Worm (Caenorhabditis elegans): ENCODE measurements around the gene pcrg-1.

Gene pcrg-1

DNA sequence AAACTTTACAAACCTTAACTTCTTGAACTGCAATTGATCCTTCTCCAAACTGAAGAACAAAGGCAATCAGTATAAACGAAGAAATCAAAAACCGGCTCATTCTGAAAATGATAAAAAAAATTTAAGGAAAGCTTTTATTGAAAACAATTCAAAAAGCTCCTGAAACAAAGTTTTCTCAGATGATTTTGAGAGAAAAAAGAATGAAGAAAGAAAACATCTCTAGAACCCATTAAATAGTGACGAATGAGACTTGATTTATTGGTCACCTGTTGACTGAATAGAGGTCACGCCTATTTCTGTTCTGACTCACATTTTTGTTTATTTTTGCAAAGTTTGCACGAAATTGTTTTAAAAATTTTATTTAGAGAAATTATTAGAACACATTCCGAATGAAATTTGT lies 10.9 kb downstream of the pcrg-1 start, which contains the start of gene E04F6.8:
Gene E04F6.8 (minus strand): TSS at position 101 of the 400 bp plus-strand sequence.
- TF ChIP-seq W03F9.2 (tag; optimal IDR thresholded peaks at IDR 0.05) (no peak), dao-5 (tag; optimal IDR thresholded peaks at IDR 0.05) (no peak), him-1 (tag; optimal IDR thresholded peaks at IDR 0.05) (no peak)

DNA sequence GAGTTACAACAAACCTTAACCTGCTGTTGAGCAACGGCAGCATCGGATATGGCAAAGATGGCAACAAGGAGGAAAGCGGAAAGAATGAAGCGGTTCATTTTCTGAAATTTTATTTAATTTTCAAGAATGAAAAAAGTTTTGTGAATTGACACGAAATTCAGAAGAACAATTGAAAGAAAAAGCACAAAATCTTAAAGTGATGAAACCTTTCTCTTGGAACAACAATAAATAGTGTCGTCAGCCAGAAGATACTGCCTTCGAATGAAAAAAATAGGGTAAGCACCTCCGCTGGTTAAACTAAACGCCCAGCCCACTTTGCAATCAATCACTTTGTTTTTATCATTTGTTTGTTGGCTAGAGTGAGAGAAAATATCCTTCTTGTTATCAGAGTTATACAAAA lies 11.7 kb downstream of the pcrg-1 start, which contains the start of gene E04F6.9:
Gene E04F6.9 (minus strand): TSS at position 101 of the 400 bp plus-strand sequence.
- TF ChIP-seq W03F9.2 (tag; optimal IDR thresholded peaks at IDR 0.05) (no peak), him-1 (tag; optimal IDR thresholded peaks at IDR 0.05) (no peak), dao-5 (tag; optimal IDR thresholded peaks at IDR 0.05) (no peak)

ce11 chrII:7217047-7217446 lies 16.7 kb downstream of the pcrg-1 start, which contains the start of gene E04F6.10:
TSS of gene E04F6.10 (minus strand) at chrII:7217147.
- TF ChIP-seq dao-5 (tag; optimal IDR thresholded peaks at IDR 0.05) (no peak), him-1 (tag; optimal IDR thresholded peaks at IDR 0.05) (no peak), W03F9.2 (tag; optimal IDR thresholded peaks at IDR 0.05) (no peak)

ce11 chrII:7224074-7224473 lies 23.7 kb downstream of the pcrg-1 start:
- TF ChIP-seq him-1 (tag; optimal IDR thresholded peaks at IDR 0.05): no peak
- no peak for TF ChIP-seq W03F9.2 (tag; optimal IDR thresholded peaks at IDR 0.05)
- TF ChIP-seq dao-5 (tag; optimal IDR thresholded peaks at IDR 0.05): no peak

ce11 chrII:7225864-7226522 lies 25.6 kb downstream of the pcrg-1 start, which contains the start of gene clh-3:
TSS of gene clh-3 (minus strand) at chrII:7225914.
- no peak for TF ChIP-seq dao-5 (tag; optimal IDR thresholded peaks at IDR 0.05)
- TF ChIP-seq W03F9.2 (tag; optimal IDR thresholded peaks at IDR 0.05): no peak
- no peak for TF ChIP-seq him-1 (tag; optimal IDR thresholded peaks at IDR 0.05)

- TF ChIP-seq him-1 (tag; optimal IDR thresholded peaks at IDR 0.05) (no peak), W03F9.2 (tag; optimal IDR thresholded peaks at IDR 0.05) (no peak), dao-5 (tag; optimal IDR thresholded peaks at IDR 0.05) (no peak)
These were observed 28.4 kb downstream of the pcrg-1 start, which contains the start of gene F32A5.4 for ce11 chrII:7228646-7229200. TSS of gene F32A5.4 (plus strand) at chrII:7229150.

DNA sequence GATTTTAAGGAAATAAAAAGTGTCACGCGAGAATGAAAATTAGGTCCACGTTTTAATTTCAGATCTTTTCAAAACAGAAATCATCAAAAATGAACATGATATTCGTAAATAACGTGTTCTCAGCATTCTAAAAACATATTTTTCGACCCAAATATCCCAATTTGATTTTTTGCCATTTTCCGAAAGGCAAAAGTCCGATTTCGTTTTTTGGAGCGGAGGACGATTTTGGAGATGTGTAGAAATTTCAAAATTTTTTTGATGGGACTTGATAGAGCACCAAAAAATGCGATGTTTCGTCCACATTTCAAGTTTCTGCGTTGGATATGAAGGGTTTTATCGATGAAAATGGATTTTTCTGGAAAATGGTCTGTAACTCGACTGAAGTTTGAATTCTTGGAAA lies 30.3 kb downstream of the pcrg-1 start:
- no peak for TF ChIP-seq W03F9.2 (tag; optimal IDR thresholded peaks at IDR 0.05)
- TF ChIP-seq him-1 (tag; optimal IDR thresholded peaks at IDR 0.05): no peak
- no peak for TF ChIP-seq dao-5 (tag; optimal IDR thresholded peaks at IDR 0.05)

ce11 chrII:7231951-7232350 lies 31.6 kb downstream of the pcrg-1 start:
- no peak for TF ChIP-seq him-1 (tag; optimal IDR thresholded peaks at IDR 0.05)
- no peak for TF ChIP-seq dao-5 (tag; optimal IDR thresholded peaks at IDR 0.05)
- no peak for TF ChIP-seq W03F9.2 (tag; optimal IDR thresholded peaks at IDR 0.05)

ce11 chrII:7232517-7232916 lies 32.2 kb downstream of the pcrg-1 start, which contains the start of gene ctsa-3.1:
TSS of gene ctsa-3.1 (plus strand) at chrII:7232853.
- TF ChIP-seq W03F9.2 (tag; optimal IDR thresholded peaks at IDR 0.05) (no peak), dao-5 (tag; optimal IDR thresholded peaks at IDR 0.05) (no peak), him-1 (tag; optimal IDR thresholded peaks at IDR 0.05) (no peak)

ce11 chrII:7233274-7233673 lies 32.9 kb downstream of the pcrg-1 start:
- TF ChIP-seq him-1 (tag; optimal IDR thresholded peaks at IDR 0.05) (no peak), W03F9.2 (tag; optimal IDR thresholded peaks at IDR 0.05) (no peak), dao-5 (tag; optimal IDR thresholded peaks at IDR 0.05) (no peak)

ce11 chrII:7236937-7237336 lies 36.6 kb downstream of the pcrg-1 start:
- no peak for TF ChIP-seq W03F9.2 (tag; optimal IDR thresholded peaks at IDR 0.05)
- TF ChIP-seq him-1 (tag; optimal IDR thresholded peaks at IDR 0.05): no peak
- no peak for TF ChIP-seq dao-5 (tag; optimal IDR thresholded peaks at IDR 0.05)

DNA sequence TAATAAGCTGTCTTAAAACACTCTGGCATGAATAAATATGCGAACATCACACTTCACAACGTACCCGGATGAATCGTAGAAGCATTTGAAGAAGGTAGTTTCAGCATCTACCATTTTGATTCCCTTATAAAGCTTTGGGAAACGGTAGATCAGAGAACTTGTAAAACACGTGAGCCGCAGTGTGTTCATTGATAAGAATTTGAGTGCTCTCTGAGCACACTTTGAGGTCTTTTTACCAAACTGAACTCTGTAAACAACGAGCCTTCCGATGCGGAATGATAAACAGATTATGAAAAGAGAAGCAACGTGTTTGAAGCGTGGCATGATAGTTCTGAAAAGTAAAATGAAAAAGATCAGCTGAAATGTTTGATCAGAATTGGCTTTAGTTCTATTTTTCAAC lies 37.9 kb downstream of the pcrg-1 start, which contains the start of gene aqp-1:
Gene aqp-1 (minus strand): TSS at position 102 of the 400 bp plus-strand sequence.
- TF ChIP-seq dao-5 (tag; optimal IDR thresholded peaks at IDR 0.05) (no peak), him-1 (tag; optimal IDR thresholded peaks at IDR 0.05) (no peak), W03F9.2 (tag; optimal IDR thresholded peaks at IDR 0.05) (no peak)

DNA sequence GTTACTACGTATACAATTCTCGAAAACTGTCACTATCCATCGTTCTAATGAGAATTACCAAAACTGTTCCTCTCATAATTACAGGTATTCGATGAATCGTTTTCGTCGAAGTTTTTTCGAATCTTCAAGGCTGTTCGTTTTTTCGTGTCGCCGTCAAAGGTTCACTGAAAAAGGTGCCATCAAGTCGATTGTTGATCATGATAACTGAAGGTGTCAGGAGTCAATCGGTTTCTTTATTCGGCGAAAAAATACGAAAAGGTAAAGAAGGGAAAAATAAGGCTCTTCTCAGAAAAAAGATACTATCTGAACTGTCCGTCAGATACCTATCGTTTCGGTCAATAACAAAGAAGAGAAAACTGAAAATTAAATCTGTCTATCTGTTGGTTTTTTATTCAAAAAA lies 38.4 kb downstream of the pcrg-1 start:
- TF ChIP-seq W03F9.2 (tag; optimal IDR thresholded peaks at IDR 0.05) (no peak), dao-5 (tag; optimal IDR thresholded peaks at IDR 0.05) (no peak), him-1 (tag; optimal IDR thresholded peaks at IDR 0.05) (no peak)

DNA sequence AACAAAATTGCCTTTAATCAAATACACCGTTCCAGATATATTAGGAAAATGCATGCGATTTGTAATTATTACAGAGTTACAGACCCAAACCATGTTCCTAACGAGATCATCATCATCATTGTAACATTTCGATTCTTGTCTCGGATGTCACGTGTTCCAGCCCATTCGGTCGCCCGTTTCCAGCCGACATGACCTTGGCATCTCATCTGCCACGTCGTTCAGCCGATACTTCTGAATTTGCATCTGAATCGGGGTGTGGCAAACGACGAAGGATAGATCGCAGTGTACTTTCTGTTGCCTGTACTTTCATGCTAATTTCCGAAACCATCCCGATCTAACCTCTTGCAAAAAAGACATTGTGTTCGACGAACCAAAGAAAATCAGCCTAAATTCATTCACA lies 39.4 kb downstream of the pcrg-1 start:
- TF ChIP-seq him-1 (tag; optimal IDR thresholded peaks at IDR 0.05) (no peak), W03F9.2 (tag; optimal IDR thresholded peaks at IDR 0.05) (no peak), dao-5 (tag; optimal IDR thresholded peaks at IDR 0.05) (no peak)

All from whole organism, L4/young adult.